Worm (Caenorhabditis elegans) whole organism, L1 larva: ENCODE data around the gene srh-47.

ENCODE experiments used
- C16A3.4 ChIP-seq: fragments of 150-350 bp; optimal IDR thresholded peaks from 2 replicates; lab custom pipeline; 2014; ENCODE audit warnings: missing biosample characterization, missing genetic modification characterization
- aha-1 ChIP-seq: fragments of 150-350 bp; optimal IDR thresholded peaks from 2 replicates; lab custom pipeline; 2014; ENCODE audit warnings: missing biosample characterization, missing genetic modification characterization
- alr-1 ChIP-seq: fragments of 200-800 bp; sonication (Bioruptor generic); optimal IDR thresholded peaks from 2 replicates; lab custom pipeline; 2018; ENCODE audit warnings: borderline replicate concordance, mild to moderate bottlenecking, missing genetic modification characterization, missing compliant biosample characterization
- aly-2 ChIP-seq: fragments of 150-350 bp; optimal IDR thresholded peaks from 2 replicates; lab custom pipeline; 2014; ENCODE audit warnings: missing biosample characterization, missing genetic modification characterization
- ceh-8 ChIP-seq: fragments of 200-800 bp; sonication (Bioruptor generic); optimal IDR thresholded peaks from 2 replicates; lab custom pipeline; 2018; ENCODE audit warnings: mild to moderate bottlenecking, missing genetic modification characterization, moderate library complexity, missing compliant biosample characterization
- ceh-82 ChIP-seq, 3 experiments: fragments of 150-350 bp in 1 of 3; sonication (generic microtip) in 2 of 3; optimal IDR thresholded peaks; 2 replicates each; lab custom pipeline; 2014 to 2017; ENCODE audit warnings: missing biosample characterization in 3 of 3, missing genetic modification characterization in 3 of 3
- ceh-88 ChIP-seq: fragments of 200-800 bp; sonication (Bioruptor generic); IDR thresholded peaks from 2 replicates; pipeline ENCODE4 v1.3.6; 2022; ENCODE audit warnings: missing genetic modification characterization, missing compliant biosample characterization
- ceh-90 ChIP-seq: sonication (generic microtip); optimal IDR thresholded peaks from 2 replicates; lab custom pipeline; 2016; ENCODE audit warnings: missing genetic modification characterization, missing compliant biosample characterization
- ces-1 ChIP-seq: fragments of 150-350 bp; optimal IDR thresholded peaks from 2 replicates; lab custom pipeline; 2014; ENCODE audit warnings: missing biosample characterization, missing genetic modification reagents, missing genetic modification characterization
- egl-13 ChIP-seq: sonication (generic microtip); optimal IDR thresholded peaks from 2 replicates; lab custom pipeline; 2016; ENCODE audit warnings: missing genotype, missing genetic modification reagents, missing genetic modification characterization, missing compliant biosample characterization
- egl-27 ChIP-seq, 2 experiments: fragments of 150-350 bp in 1 of 2; sonication (generic microtip); optimal IDR thresholded peaks; 3 replicates each; lab custom pipeline; 2017 to 2018; ENCODE audit warnings: missing biosample characterization in 2 of 2, missing genetic modification characterization in 2 of 2, missing genetic modification reagents in 2 of 2
- elt-3 ChIP-seq, 6 experiments: fragments of 150-350 bp in 1 of 6; sonication (generic microtip); optimal IDR thresholded peaks; 2 replicates each; lab custom pipeline; 2017 to 2018; ENCODE audit warnings: missing biosample characterization in 6 of 6, missing genetic modification characterization in 6 of 6, inconsistent platforms in 1 of 6
- fkh-10 ChIP-seq: sonication (generic microtip); optimal IDR thresholded peaks from 2 replicates; lab custom pipeline; 2017; ENCODE audit warnings: missing biosample characterization, missing genetic modification reagents, missing genetic modification characterization
- fkh-4 ChIP-seq: sonication (generic microtip); optimal IDR thresholded peaks from 2 replicates; lab custom pipeline; 2016; ENCODE audit warnings: missing compliant biosample characterization, missing genetic modification characterization, borderline replicate concordance
- hpl-2 ChIP-seq: fragments of 150-350 bp; optimal IDR thresholded peaks from 2 replicates; lab custom pipeline; 2014; ENCODE audit warnings: missing biosample characterization, missing genetic modification reagents, missing genetic modification characterization
- irx-1 ChIP-seq: sonication (generic microtip); optimal IDR thresholded peaks from 2 replicates; lab custom pipeline; 2016; ENCODE audit warnings: missing genetic modification characterization, missing compliant biosample characterization
- lin-14 ChIP-seq: fragments of 200-800 bp; sonication (Bioruptor generic); optimal IDR thresholded peaks from 2 replicates; lab custom pipeline; 2018; ENCODE audit warnings: mild to moderate bottlenecking, missing genetic modification characterization, moderate library complexity, missing compliant biosample characterization
- lin-15B ChIP-seq: fragments of 150-350 bp; sonication (generic microtip); optimal IDR thresholded peaks from 3 replicates; lab custom pipeline; 2014; ENCODE audit warnings: missing biosample characterization, missing genetic modification characterization
- lin-35 ChIP-seq, 2 experiments: fragments of 150-350 bp; optimal IDR thresholded peaks; 2 replicates each; lab custom pipeline; 2014; ENCODE audit warnings: missing biosample characterization in 2 of 2, missing genetic modification characterization in 2 of 2, missing genetic modification reagents in 2 of 2
- lsy-2 ChIP-seq, 2 experiments: fragments of 150-350 bp; optimal IDR thresholded peaks; 2 replicates each; lab custom pipeline; 2014; ENCODE audit warnings: missing biosample characterization in 2 of 2, missing genetic modification characterization in 2 of 2
- mab-9 ChIP-seq: fragments of 200-800 bp; sonication (Bioruptor generic); IDR thresholded peaks from 2 replicates; pipeline ENCODE4 v1.3.6; 2022; ENCODE audit warnings: missing genetic modification reagents, missing genetic modification characterization, missing compliant biosample characterization
- mep-1 ChIP-seq: fragments of 150-350 bp; optimal IDR thresholded peaks from 2 replicates; lab custom pipeline; 2014; ENCODE audit warnings: missing biosample characterization, missing genetic modification characterization
- nhr-12 ChIP-seq: sonication (generic microtip); optimal IDR thresholded peaks from 2 replicates; lab custom pipeline; 2017; ENCODE audit warnings: missing biosample characterization, missing genetic modification characterization
- nhr-19 ChIP-seq: fragments of 200-800 bp; sonication (Bioruptor generic); conservative IDR thresholded peaks from 2 replicates; pipeline ENCODE4 v1.3.6; 2022; ENCODE audit warnings: missing genetic modification characterization, missing compliant biosample characterization
- nhr-237 ChIP-seq: fragments of 150-350 bp; optimal IDR thresholded peaks from 2 replicates; lab custom pipeline; 2014; ENCODE audit warnings: missing biosample characterization, missing genetic modification characterization
- nhr-77 ChIP-seq: fragments of 150-350 bp; optimal IDR thresholded peaks from 2 replicates; lab custom pipeline; 2014; ENCODE audit warnings: missing biosample characterization, missing genetic modification characterization
- rnt-1 ChIP-seq: sonication (generic microtip); optimal IDR thresholded peaks from 2 replicates; lab custom pipeline; 2016; ENCODE audit warnings: mild to moderate bottlenecking, missing genetic modification characterization, moderate library complexity, missing compliant biosample characterization
- skn-1 ChIP-seq: fragments of 150-350 bp; optimal IDR thresholded peaks from 2 replicates; lab custom pipeline; 2014; ENCODE audit warnings: missing biosample characterization, missing genetic modification characterization
- sup-37 ChIP-seq: fragments of 200-800 bp; sonication (Bioruptor generic); optimal IDR thresholded peaks from 2 replicates; lab custom pipeline; 2018; ENCODE audit warnings: mild to moderate bottlenecking, missing genetic modification characterization, missing compliant biosample characterization
- swsn-7 ChIP-seq: sonication (generic microtip); optimal IDR thresholded peaks from 2 replicates; lab custom pipeline; 2016; ENCODE audit warnings: missing genetic modification characterization, missing compliant biosample characterization
- tbx-2 ChIP-seq: sonication (generic microtip); optimal IDR thresholded peaks from 2 replicates; lab custom pipeline; 2016; ENCODE audit warnings: missing genetic modification characterization, missing compliant biosample characterization
- tlp-1 ChIP-seq: fragments of 150-350 bp; optimal IDR thresholded peaks from 2 replicates; lab custom pipeline; 2014; ENCODE audit warnings: missing biosample characterization, missing genetic modification characterization
- unc-30 ChIP-seq: sonication (generic microtip); optimal IDR thresholded peaks from 2 replicates; lab custom pipeline; 2017; ENCODE audit warnings: missing biosample characterization, missing genetic modification characterization
- unc-86 ChIP-seq: sonication (generic microtip); optimal IDR thresholded peaks from 2 replicates; lab custom pipeline; 2016; ENCODE audit warnings: missing genetic modification characterization, missing compliant biosample characterization
- zag-1 ChIP-seq: fragments of 150-350 bp; optimal IDR thresholded peaks from 2 replicates; lab custom pipeline; 2014; ENCODE audit warnings: missing biosample characterization, missing genetic modification characterization

srh-47 gene

DNA sequence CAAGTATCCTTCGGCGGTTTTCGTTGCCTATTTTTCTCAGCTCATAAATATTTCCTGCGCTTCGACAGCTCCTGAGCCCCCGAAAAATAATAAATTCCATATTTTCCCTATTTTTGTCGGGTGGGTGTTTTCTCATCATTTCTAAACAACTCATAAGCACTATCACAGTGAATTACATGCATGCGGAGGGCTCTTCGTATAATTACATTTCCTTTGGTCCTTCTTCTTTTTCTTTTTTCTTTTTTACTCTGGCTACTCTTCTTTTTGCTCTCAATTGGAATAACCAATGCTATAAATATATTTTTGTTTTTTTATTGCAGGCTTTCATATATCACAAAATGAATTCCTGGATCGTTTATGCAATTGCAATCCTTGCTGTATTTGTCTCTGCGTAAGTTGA, 41.5 kb upstream of the srh-47 start, which contains the start of gene T02E9.5:
T02E9.5 (plus strand) TSS at position 321 of the 400 bp plus-strand sequence.
- peak in 1 of 2 experiments; percentile 2 for TF ChIP-seq lsy-2 (tag; optimal IDR thresholded peaks at IDR 0.05; lab: Kevin White, UChicago)
- TF ChIP-seq ces-1 (GFP tag; lab: Kevin White, UChicago): peak; percentile 8
- TF ChIP-seq unc-86 (tag; lab: Kevin White, UChicago): peak; percentile 31
- TF ChIP-seq lin-14: peak; percentile 66
- no peak for TF ChIP-seq irx-1 (tag; lab: Kevin White, UChicago)

DNA sequence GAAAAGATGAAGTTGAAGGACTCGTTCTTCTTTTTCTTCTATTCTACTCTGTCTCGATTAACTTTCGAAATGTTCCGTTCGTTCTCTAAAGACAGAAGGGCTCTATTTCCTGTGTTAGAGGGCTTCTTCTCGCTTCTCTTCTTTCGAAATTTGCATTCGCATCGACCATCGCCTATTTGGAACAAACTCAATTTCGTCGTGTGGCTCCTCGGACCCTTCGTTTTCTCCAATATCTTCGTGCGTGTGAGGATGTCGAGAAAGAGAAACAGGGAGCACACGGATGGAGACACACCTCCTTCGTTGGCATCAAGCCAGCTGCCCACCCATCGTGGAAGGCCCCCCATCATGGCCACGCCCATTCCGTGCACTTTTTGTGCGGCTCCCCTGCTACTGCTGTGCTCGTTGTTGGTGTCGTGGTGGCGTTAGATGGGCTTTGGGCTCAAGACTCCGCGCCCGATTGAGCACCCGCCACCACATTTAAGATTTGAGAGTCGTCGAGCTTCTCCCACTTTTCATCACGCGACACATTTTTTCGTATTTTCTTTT, 40.8 kb upstream of the srh-47 start:
- TF ChIP-seq unc-30 (tag; lab: Kevin White, UChicago) (no peak), alr-1 (tag; lab: Kevin White, UChicago) (no peak), ceh-8 (GFP tag; lab: Kevin White, UChicago) (no peak), swsn-7 (tag; lab: Kevin White, UChicago) (no peak), ceh-82 (tag; optimal IDR thresholded peaks at IDR 0.05; lab: Kevin White, UChicago) (peak; percentile 29 to 48 (median 34)), egl-13 (tag; lab: Kevin White, UChicago) (no peak), aha-1 (tag; lab: Kevin White, UChicago) (no peak), lin-35 (GFP tag; optimal IDR thresholded peaks at IDR 0.05; lab: Kevin White, UChicago) (no peak), mab-9 (no peak), hpl-2 (GFP tag; lab: Kevin White, UChicago) (no peak), ceh-88 (no peak), sup-37 (no peak), skn-1 (tag; lab: Kevin White, UChicago) (no peak), tbx-2 (tag; lab: Kevin White, UChicago) (peak; percentile 5), fkh-10 (peak; percentile 90), tlp-1 (tag; lab: Kevin White, UChicago) (no peak), nhr-12 (tag; lab: Kevin White, UChicago) (no peak), lsy-2 (tag; optimal IDR thresholded peaks at IDR 0.05; lab: Kevin White, UChicago) (no peak), mep-1 (tag; lab: Kevin White, UChicago) (no peak), ces-1 (GFP tag; lab: Kevin White, UChicago) (peak; percentile 63), egl-27 (tag; optimal IDR thresholded peaks at IDR 0.05; lab: Kevin White, UChicago) (no peak), fkh-4 (no peak), zag-1 (tag; lab: Kevin White, UChicago) (no peak), nhr-237 (tag; lab: Kevin White, UChicago) (no peak), lin-14 (peak; percentile 77), elt-3 (tag; optimal IDR thresholded peaks at IDR 0.05; lab: Kevin White, UChicago) (no peak)

DNA sequence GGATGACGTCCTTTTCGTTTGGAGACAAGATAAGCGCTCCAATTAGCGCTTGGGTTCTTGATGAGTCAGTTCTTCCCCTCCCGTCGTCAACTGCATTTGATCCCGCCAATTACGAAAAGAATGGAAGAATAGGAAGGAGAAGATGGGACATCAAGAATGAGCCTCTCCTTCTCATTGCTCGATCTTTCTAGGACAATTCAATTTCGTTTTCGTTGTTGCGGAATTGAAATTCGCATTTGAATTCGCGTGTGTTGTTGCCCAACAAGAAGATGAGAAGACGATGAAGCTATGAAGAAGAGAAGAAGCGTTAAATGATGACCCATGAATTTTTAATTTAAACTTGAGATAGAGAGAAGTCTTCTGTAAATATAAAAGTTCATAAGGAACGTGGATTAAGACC, 36.4 kb upstream of the srh-47 start:
- TF ChIP-seq nhr-77: no peak
- TF ChIP-seq lin-14: peak; percentile 25
- TF ChIP-seq mab-9: no peak
- no peak for TF ChIP-seq hpl-2 (GFP tag; lab: Kevin White, UChicago)
- TF ChIP-seq ceh-82 (tag; optimal IDR thresholded peaks at IDR 0.05; lab: Kevin White, UChicago): peak in 1 of 3 experiments; percentile 21
- peak; percentile 58 for TF ChIP-seq fkh-10

DNA sequence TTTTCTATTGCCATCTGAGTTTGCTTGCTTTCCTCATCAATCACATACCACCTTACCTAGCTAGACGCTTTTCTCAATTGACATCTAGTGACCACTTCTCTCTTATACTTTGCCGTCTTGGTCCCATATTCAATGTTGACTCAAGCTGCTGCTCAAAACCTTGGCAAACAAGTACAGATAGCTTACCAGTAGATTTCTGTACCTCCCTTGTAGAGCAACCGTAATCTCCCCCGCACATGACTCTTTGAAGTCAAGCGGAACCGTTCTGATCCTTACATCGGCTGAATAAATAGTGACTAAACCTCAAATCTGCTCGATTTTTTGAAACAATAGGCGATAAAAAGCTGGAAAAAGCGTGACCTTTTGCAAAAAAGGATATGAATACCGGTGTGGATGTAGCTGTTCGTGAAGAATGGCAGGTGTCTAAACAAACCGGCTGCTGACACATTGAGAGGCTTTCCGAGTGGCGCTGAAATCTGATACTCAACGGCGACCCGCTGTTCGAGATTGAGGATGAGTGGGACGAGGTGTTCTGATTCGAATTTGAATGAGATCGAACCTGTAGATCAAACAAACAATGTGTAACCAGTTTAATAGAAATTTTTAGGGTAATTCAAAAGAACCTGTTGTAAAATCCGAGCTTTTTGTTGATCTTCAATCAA, 35.4 kb upstream of the srh-47 start:
- no peak for TF ChIP-seq rnt-1 (tag; lab: Kevin White, UChicago)
- no peak for TF ChIP-seq C16A3.4 (tag; lab: Kevin White, UChicago)
- TF ChIP-seq nhr-237 (tag; lab: Kevin White, UChicago): no peak
- TF ChIP-seq nhr-19 (GFP tag; lab: Robert Waterston, UW): no peak
- no peak for TF ChIP-seq lin-35 (GFP tag; optimal IDR thresholded peaks at IDR 0.05; lab: Kevin White, UChicago)
- no peak for TF ChIP-seq lin-15B (tag; lab: Kevin White, UChicago)
- no peak for TF ChIP-seq ceh-90 (tag; lab: Kevin White, UChicago)
- no peak for TF ChIP-seq aly-2 (tag; lab: Kevin White, UChicago)
